Fruit fly (Drosophila melanogaster) whole organism, embryonic: ENCODE results near the gene Tmhs.
A peak's percentile ranks its signal among the peaks of the same experiment; 100 is the strongest.

Experiments used
- CG10267 ChIP-seq: fragments of 200-800 bp; sonication (Bioruptor generic); optimal IDR thresholded peaks from 2 replicates; lab custom pipeline; 2018; ENCODE audit warnings: missing biosample characterization, mild to moderate bottlenecking, missing genetic modification characterization, moderate library complexity
- CG12071 ChIP-seq: fragments of 200-800 bp; sonication (Bioruptor generic); optimal IDR thresholded peaks from 3 replicates; lab custom pipeline; 2018; ENCODE audit warnings: missing biosample characterization, mild to moderate bottlenecking, missing genetic modification characterization
- CG12391 ChIP-seq: fragments of 200-800 bp; sonication (Bioruptor generic); optimal IDR thresholded peaks from 3 replicates; lab custom pipeline; 2018; ENCODE audit warnings: missing biosample characterization, mild to moderate bottlenecking, missing genetic modification characterization, moderate library complexity
- CG13287 ChIP-seq: fragments of 200-800 bp; sonication (Bioruptor generic); IDR thresholded peaks from 2 replicates; pipeline ENCODE4 v1.3.6; 2022; ENCODE audit warnings: missing biosample characterization, missing genetic modification characterization; ENCODE audit not compliant: partially characterized antibody
- CG13624 ChIP-seq: fragments of 200-800 bp; sonication (Bioruptor generic); optimal IDR thresholded peaks from 2 replicates; lab custom pipeline; 2016; ENCODE audit warnings: missing biosample characterization, missing genetic modification characterization
- CG13894 ChIP-seq: fragments of 200-800 bp; sonication (Bioruptor generic); optimal IDR thresholded peaks from 3 replicates; lab custom pipeline; 2018; ENCODE audit warnings: missing biosample characterization, mild to moderate bottlenecking, missing genetic modification characterization, moderate library complexity
- CG1602 ChIP-seq: fragments of 200-800 bp; sonication (Bioruptor generic); optimal IDR thresholded peaks from 3 replicates; lab custom pipeline; 2016; ENCODE audit warnings: missing biosample characterization, missing genetic modification characterization
- CG17361 ChIP-seq: fragments of 200-800 bp; sonication (Bioruptor generic); IDR thresholded peaks from 3 replicates; pipeline ENCODE4 v1.3.6; 2022; ENCODE audit warnings: missing biosample characterization, missing genetic modification characterization
- CG17568 ChIP-seq: fragments of 200-800 bp; sonication (Bioruptor generic); optimal IDR thresholded peaks from 2 replicates; lab custom pipeline; 2018; ENCODE audit warnings: missing biosample characterization, mild to moderate bottlenecking, missing genetic modification characterization, moderate library complexity
- CG17912 ChIP-seq: fragments of 200-800 bp; sonication (Bioruptor generic); optimal IDR thresholded peaks from 2 replicates; lab custom pipeline; 2018; ENCODE audit warnings: missing biosample characterization, mild to moderate bottlenecking, missing genetic modification characterization
- CG18011 ChIP-seq: fragments of 200-800 bp; sonication (Bioruptor generic); optimal IDR thresholded peaks from 2 replicates; lab custom pipeline; 2017; ENCODE audit warnings: missing biosample characterization, missing genetic modification characterization, mild to moderate bottlenecking, moderate library complexity, missing genotype
- CG18262 ChIP-seq: fragments of 200-800 bp; optimal IDR thresholded peaks from 3 replicates; lab custom pipeline; 2019; ENCODE audit warnings: missing biosample characterization, mild to moderate bottlenecking, missing genetic modification characterization, moderate library complexity
- CG18764 ChIP-seq: fragments of 200-800 bp; sonication (Bioruptor generic); optimal IDR thresholded peaks from 3 replicates; lab custom pipeline; 2016; ENCODE audit warnings: missing biosample characterization, missing genetic modification characterization
- CG32767 ChIP-seq: fragments of 200-800 bp; sonication (Bioruptor generic); IDR thresholded peaks from 2 replicates; pipeline ENCODE4 v1.3.6; 2022; ENCODE audit warnings: missing biosample characterization, missing genetic modification characterization
- CG3838 ChIP-seq: fragments of 200-800 bp; sonication (Bioruptor generic); optimal IDR thresholded peaks from 3 replicates; lab custom pipeline; 2016; ENCODE audit warnings: missing biosample characterization, missing genetic modification characterization
- CG5180 ChIP-seq: fragments of 200-800 bp; sonication (Bioruptor generic); optimal IDR thresholded peaks from 3 replicates; lab custom pipeline; 2017; ENCODE audit warnings: missing biosample characterization, missing genetic modification characterization, mild to moderate bottlenecking, moderate library complexity, missing genetic modification reagents
- CG6175 ChIP-seq: fragments of 200-800 bp; sonication (Bioruptor generic); IDR thresholded peaks from 3 replicates; pipeline ENCODE4 v1.3.6; 2022; ENCODE audit warnings: missing biosample characterization, missing genetic modification characterization
- CG7556 ChIP-seq: fragments of 200-800 bp; sonication (Bioruptor generic); optimal IDR thresholded peaks from 2 replicates; lab custom pipeline; 2017; ENCODE audit warnings: missing biosample characterization, mild to moderate bottlenecking, missing genetic modification characterization
- CG7786 ChIP-seq: fragments of 200-800 bp; sonication (Bioruptor generic); optimal IDR thresholded peaks from 2 replicates; lab custom pipeline; 2016; ENCODE audit warnings: missing biosample characterization, missing genetic modification characterization
- CG8944 ChIP-seq: fragments of 200-800 bp; sonication (Bioruptor generic); optimal IDR thresholded peaks from 3 replicates; lab custom pipeline; 2016; ENCODE audit warnings: missing biosample characterization, missing genetic modification characterization
- Dek ChIP-seq: fragments of 200-800 bp; sonication (Bioruptor generic); optimal IDR thresholded peaks from 3 replicates; lab custom pipeline; 2019; ENCODE audit warnings: missing biosample characterization, mild to moderate bottlenecking, missing genetic modification characterization, moderate library complexity
- Ets97D ChIP-seq: fragments of 200-800 bp; sonication (Bioruptor generic); optimal IDR thresholded peaks from 3 replicates; lab custom pipeline; 2016; ENCODE audit warnings: missing biosample characterization, missing genetic modification characterization
- Fer1 ChIP-seq: fragments of 200-800 bp; sonication (Bioruptor generic); optimal IDR thresholded peaks from 2 replicates; lab custom pipeline; 2017; ENCODE audit warnings: missing biosample characterization, mild to moderate bottlenecking, missing genetic modification characterization
- Gug ChIP-seq: fragments of 200-800 bp; sonication (Bioruptor generic); IDR thresholded peaks from 4 replicates; pipeline ENCODE4 v1.3.6; 2022; ENCODE audit warnings: missing biosample characterization, missing genetic modification characterization
- HmgZ ChIP-seq: fragments of 200-800 bp; sonication (Bioruptor generic); optimal IDR thresholded peaks from 2 replicates; lab custom pipeline; 2018; ENCODE audit warnings: missing biosample characterization, mild to moderate bottlenecking, missing genetic modification characterization
- Hmx ChIP-seq: fragments of 200-800 bp; sonication (Bioruptor generic); optimal IDR thresholded peaks from 2 replicates; lab custom pipeline; 2016; ENCODE audit warnings: missing biosample characterization, missing genetic modification characterization
- Meics ChIP-seq: fragments of 200-800 bp; sonication (Bioruptor generic); optimal IDR thresholded peaks from 2 replicates; lab custom pipeline; 2017; ENCODE audit warnings: missing biosample characterization, mild to moderate bottlenecking, missing genetic modification characterization
- Nf-YB ChIP-seq: fragments of 200-800 bp; sonication (Bioruptor generic); optimal IDR thresholded peaks from 3 replicates; lab custom pipeline; 2019; ENCODE audit warnings: missing biosample characterization, mild to moderate bottlenecking, missing genetic modification characterization, moderate library complexity
- Pdp1 ChIP-seq, 2 experiments: fragments of 200-800 bp; sonication (Bioruptor generic); optimal IDR thresholded peaks; 3 replicates each; lab custom pipeline; 2016; ENCODE audit warnings: missing biosample characterization in 2 of 2, missing genetic modification characterization in 2 of 2, mild to moderate bottlenecking in 1 of 2, moderate library complexity in 1 of 2
- Ptx1 ChIP-seq: fragments of 200-800 bp; sonication (Bioruptor generic); IDR thresholded peaks from 2 replicates; pipeline ENCODE4 v1.3.6; 2022; ENCODE audit warnings: missing biosample characterization, missing genetic modification characterization
- Ravus ChIP-seq: fragments of 200-800 bp; sonication (Bioruptor generic); IDR thresholded peaks from 2 replicates; pipeline ENCODE4 v1.3.6; 2022; ENCODE audit warnings: missing biosample characterization, missing genetic modification characterization
- Rfx ChIP-seq: fragments of 200-800 bp; sonication (Bioruptor generic); IDR thresholded peaks from 2 replicates; pipeline ENCODE4 v1.3.6; 2022; ENCODE audit warnings: missing biosample characterization, missing genetic modification characterization
- Sin3A ChIP-seq: fragments of >200 bp; optimal IDR thresholded peaks from 2 replicates; lab custom pipeline; 2018
- Sry-δ ChIP-seq: fragments of 200-800 bp; sonication (Bioruptor generic); optimal IDR thresholded peaks from 2 replicates; lab custom pipeline; 2016; ENCODE audit warnings: missing biosample characterization, missing genetic modification characterization
- Taf1 ChIP-seq: fragments of 200-800 bp; sonication (Bioruptor generic); IDR thresholded peaks from 2 replicates; pipeline ENCODE4 v1.3.6; 2022; ENCODE audit warnings: missing biosample characterization, missing genetic modification characterization
- abd-A ChIP-seq: fragments of 200-800 bp; sonication (Bioruptor generic); optimal IDR thresholded peaks from 3 replicates; lab custom pipeline; 2019; ENCODE audit warnings: missing biosample characterization, mild to moderate bottlenecking, missing genetic modification characterization, moderate library complexity
- al ChIP-seq: fragments of 200-800 bp; sonication (Bioruptor generic); IDR thresholded peaks from 2 replicates; pipeline ENCODE4 v1.3.6; 2022; ENCODE audit warnings: missing biosample characterization, missing genetic modification characterization
- crol ChIP-seq: fragments of 200-800 bp; sonication (Bioruptor generic); IDR thresholded peaks from 2 replicates; pipeline ENCODE4 v1.3.6; 2022; ENCODE audit warnings: missing biosample characterization, missing genetic modification characterization
- ems ChIP-seq: fragments of 200-800 bp; sonication (Bioruptor generic); optimal IDR thresholded peaks from 3 replicates; lab custom pipeline; 2016; ENCODE audit warnings: missing biosample characterization, missing genetic modification characterization
- fd3F ChIP-seq: fragments of 200-800 bp; sonication (Bioruptor generic); optimal IDR thresholded peaks from 2 replicates; lab custom pipeline; 2018; ENCODE audit warnings: missing biosample characterization, mild to moderate bottlenecking, missing genetic modification characterization, moderate library complexity
- fu2 ChIP-seq: fragments of 200-800 bp; sonication (Bioruptor generic); optimal IDR thresholded peaks from 2 replicates; lab custom pipeline; 2016; ENCODE audit warnings: missing biosample characterization, missing genetic modification characterization
- gcm ChIP-seq: fragments of 200-800 bp; sonication (Bioruptor generic); optimal IDR thresholded peaks from 2 replicates; lab custom pipeline; 2019; ENCODE audit warnings: missing biosample characterization, mild to moderate bottlenecking, missing genetic modification characterization, moderate library complexity
- grn ChIP-seq: fragments of 200-800 bp; sonication (Bioruptor generic); optimal IDR thresholded peaks from 3 replicates; lab custom pipeline; 2017; ENCODE audit warnings: missing biosample characterization, missing genetic modification characterization
- kah ChIP-seq: fragments of 200-800 bp; sonication (Bioruptor generic); optimal IDR thresholded peaks from 2 replicates; lab custom pipeline; 2018; ENCODE audit warnings: missing biosample characterization, mild to moderate bottlenecking, missing genetic modification characterization
- ken ChIP-seq: fragments of 200-800 bp; sonication (Bioruptor generic); IDR thresholded peaks from 3 replicates; pipeline ENCODE4 v1.3.6; 2022; ENCODE audit warnings: missing biosample characterization, missing genetic modification characterization
- pita ChIP-seq: fragments of 200-800 bp; sonication (Bioruptor generic); optimal IDR thresholded peaks from 2 replicates; lab custom pipeline; 2017; ENCODE audit warnings: missing biosample characterization, mild to moderate bottlenecking, missing genetic modification characterization
- psq ChIP-seq: fragments of 200-800 bp; sonication (Bioruptor generic); optimal IDR thresholded peaks from 2 replicates; lab custom pipeline; 2017; ENCODE audit warnings: missing biosample characterization, missing genetic modification characterization
- salm ChIP-seq: fragments of 200-800 bp; sonication (Bioruptor generic); optimal IDR thresholded peaks from 2 replicates; lab custom pipeline; 2018; ENCODE audit warnings: missing biosample characterization, mild to moderate bottlenecking, missing genetic modification characterization
- slbo ChIP-seq: fragments of 200-800 bp; sonication (Bioruptor generic); IDR thresholded peaks from 2 replicates; pipeline ENCODE4 v1.3.6; 2022; ENCODE audit warnings: missing biosample characterization, missing genetic modification characterization
- sob ChIP-seq: fragments of 200-800 bp; sonication (Bioruptor generic); IDR thresholded peaks from 2 replicates; pipeline ENCODE4 v1.3.6; 2022; ENCODE audit warnings: missing biosample characterization, missing genetic modification characterization

Gene Tmhs

DNA sequence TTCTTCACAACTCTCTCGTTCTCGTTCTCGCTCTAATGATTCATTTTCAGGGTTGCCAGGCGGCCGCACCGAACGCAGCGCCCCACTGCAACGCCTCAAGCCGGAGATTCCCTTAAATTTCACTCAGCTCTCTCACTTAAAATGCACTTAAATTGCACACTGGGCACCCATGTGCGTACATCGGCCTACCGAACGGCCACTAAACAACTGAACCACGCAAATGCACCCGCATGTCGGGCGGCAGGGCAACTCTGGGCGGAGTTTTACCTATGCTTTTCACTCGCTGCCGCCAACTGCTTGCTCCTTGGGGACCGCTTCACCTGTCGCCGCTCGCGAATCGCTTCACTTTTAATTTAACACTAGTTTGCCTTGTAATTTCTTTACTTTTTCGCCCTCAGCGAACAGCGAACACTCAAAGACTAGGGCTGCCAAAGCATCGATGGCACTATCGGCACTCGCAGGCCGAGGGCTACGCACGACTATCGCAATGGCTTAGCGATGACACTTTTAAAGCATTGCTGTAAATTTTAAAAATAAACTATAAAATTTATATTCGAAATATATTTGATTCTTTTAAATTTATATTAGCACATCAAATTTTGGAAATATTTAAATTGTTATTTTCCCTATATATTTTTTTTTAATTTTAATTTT, 23.5 kb upstream of the Tmhs start, which contains the start of gene Rap1 (continued):
- TF ChIP-seq CG13287 (GFP tag; lab: Robert Waterston, UW) (peak; percentile 87), CG17568 (GFP tag; lab: Kevin White, UChicago) (no peak), CG18011 (GFP tag; lab: Kevin White, UChicago) (no peak), grn (no peak), CG13624 (GFP tag; lab: Kevin White, UChicago) (peak; percentile 70), CG1602 (GFP tag; lab: Kevin White, UChicago) (peak; percentile 45), Ptx1 (GFP tag; lab: Robert Waterston, UW) (peak; percentile 81), slbo (GFP tag; lab: Robert Waterston, UW) (peak; percentile 93), CG7556 (GFP tag; lab: Kevin White, UChicago) (peak; percentile 23), CG18262 (tag; lab: Kevin White, UChicago) (peak; percentile 77), Taf1 (GFP tag; lab: Robert Waterston, UW) (peak; percentile 25; the same call in 1 of the 2 replicates), Dek (tag; lab: Kevin White, UChicago) (peak; percentile 45), Ets97D (GFP tag; lab: Kevin White, UChicago) (peak; percentile 63), Gug (peak; percentile 88), CG17361 (GFP tag; lab: Robert Waterston, UW) (peak; percentile 91), psq (peak; percentile 26), kah (GFP tag; lab: Kevin White, UChicago) (no peak), CG5180 (GFP tag; lab: Kevin White, UChicago) (no peak), Rfx (GFP tag; lab: Robert Waterston, UW) (peak; percentile 92), CG10267 (tag; lab: Kevin White, UChicago) (peak; percentile 71), CG6175 (GFP tag; lab: Robert Waterston, UW) (peak; percentile 42; the same call in 1 of the 3 replicates), Meics (peak; percentile 75), CG12391 (tag; lab: Kevin White, UChicago) (peak; percentile 70), ken (GFP tag; lab: Robert Waterston, UW) (peak; percentile 46; the same call in 2 of the 3 replicates), abd-A (no peak), CG13894 (tag; lab: Kevin White, UChicago) (peak; percentile 40), Sin3A (lab: Kevin White, UChicago) (peak; percentile 83), fu2 (GFP tag; lab: Kevin White, UChicago) (peak; percentile 29), crol (no peak), HmgZ (peak; percentile 15), CG3838 (GFP tag; lab: Kevin White, UChicago) (no peak), Pdp1 (GFP tag; optimal IDR thresholded peaks at IDR 0.05; lab: Kevin White, UChicago) (peak; percentile 52 to 64), CG32767 (no peak; the same call in none of the 2 replicates), CG7786 (peak; percentile 56), salm (tag; lab: Kevin White, UChicago) (no peak), sob (GFP tag; lab: Robert Waterston, UW) (peak; percentile 90), Hmx (no peak), Ravus (peak; percentile 33), Sry-δ (peak; percentile 88), pita (GFP tag; lab: Kevin White, UChicago) (no peak), ems (GFP tag; lab: Kevin White, UChicago) (peak; percentile 56), CG12071 (peak; percentile 11), Fer1 (GFP tag; lab: Kevin White, UChicago) (peak; percentile 42), al (GFP tag; lab: Robert Waterston, UW) (peak; percentile 67), CG18764 (peak; percentile 21), Nf-YB (no peak), CG8944 (GFP tag; lab: Kevin White, UChicago) (peak; percentile 53), CG17912 (GFP tag; lab: Kevin White, UChicago) (no peak), gcm (GFP tag; lab: Kevin White, UChicago) (peak; percentile 55), fd3F (GFP tag; lab: Kevin White, UChicago) (no peak)
